Worm (Caenorhabditis elegans): ENCODE results near the gene coh-4.

DNA sequence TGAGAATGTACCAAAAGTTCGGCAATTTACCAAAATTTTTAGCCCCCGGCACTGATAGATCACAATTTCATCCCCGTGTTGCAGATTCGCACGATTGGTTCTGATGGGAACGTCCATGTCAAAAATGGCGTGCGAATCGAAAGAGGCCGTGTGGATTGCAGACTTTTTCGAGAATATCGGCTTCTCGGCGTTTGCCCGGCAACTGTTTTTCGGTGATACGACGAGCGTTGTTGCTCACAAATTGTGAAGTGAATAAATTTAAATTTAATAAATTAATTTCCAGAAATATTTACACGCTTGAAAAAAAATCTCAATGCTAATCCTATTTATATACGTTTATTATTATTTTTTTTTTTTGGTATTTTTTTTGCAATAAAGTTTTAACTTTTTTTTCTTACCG lies 14.2 kb upstream of the coh-4 start:
- TF ChIP-seq unc-39 (tag; optimal IDR thresholded peaks at IDR 0.05) (no peak), nhr-67 (tag; optimal IDR thresholded peaks at IDR 0.05) (no peak), pqm-1 (tag; optimal IDR thresholded peaks at IDR 0.05) (no peak), nhr-11 (tag; optimal IDR thresholded peaks at IDR 0.05) (no peak), mdl-1 (tag; optimal IDR thresholded peaks at IDR 0.05) (no peak), elt-2 (tag; optimal IDR thresholded peaks at IDR 0.05) (no peak), aly-2 (tag; optimal IDR thresholded peaks at IDR 0.05) (no peak), nhr-77 (tag; optimal IDR thresholded peaks at IDR 0.05) (no peak), nhr-76 (tag; optimal IDR thresholded peaks at IDR 0.05) (no peak)
